Fruit fly (Drosophila melanogaster) whole organism, prepupa: Measurements from ENCODE around the gene Serinc.

ENCODE experiments used
- Blimp-1 ChIP-seq: fragments of 200-800 bp; sonication (Bioruptor generic); optimal IDR thresholded peaks from 3 replicates; lab custom pipeline; 2017; ENCODE audit warnings: missing biosample characterization, missing genetic modification characterization, mild to moderate bottlenecking, moderate library complexity, missing genetic modification reagents
- CG10631 ChIP-seq: fragments of 200-800 bp; sonication (Bioruptor generic); optimal IDR thresholded peaks from 2 replicates; lab custom pipeline; 2016; ENCODE audit warnings: missing biosample characterization, missing genetic modification characterization
- CG10669 ChIP-seq: fragments of 200-800 bp; sonication (Bioruptor generic); optimal IDR thresholded peaks from 3 replicates; lab custom pipeline; 2018; ENCODE audit warnings: missing biosample characterization, mild to moderate bottlenecking, missing genetic modification characterization, moderate library complexity
- CG15336 ChIP-seq: fragments of 200-800 bp; sonication (Bioruptor generic); IDR thresholded peaks from 2 replicates; pipeline ENCODE4 v1.3.6; 2022; ENCODE audit warnings: missing biosample characterization, missing genetic modification characterization
- CG16779 ChIP-seq: fragments of 200-800 bp; sonication (Bioruptor generic); optimal IDR thresholded peaks from 3 replicates; lab custom pipeline; 2017; ENCODE audit warnings: missing biosample characterization, mild to moderate bottlenecking, missing genetic modification characterization
- CG3032 ChIP-seq: fragments of 200-800 bp; optimal IDR thresholded peaks from 2 replicates; lab custom pipeline; 2019; ENCODE audit warnings: missing biosample characterization, mild to moderate bottlenecking, missing genetic modification characterization, moderate library complexity
- CG31627 ChIP-seq: fragments of 200-800 bp; sonication (Bioruptor generic); optimal IDR thresholded peaks from 3 replicates; lab custom pipeline; 2016; ENCODE audit warnings: missing biosample characterization, missing genetic modification characterization
- CG34406 ChIP-seq: fragments of 200-800 bp; sonication (Bioruptor generic); optimal IDR thresholded peaks from 3 replicates; lab custom pipeline; 2016; ENCODE audit warnings: missing biosample characterization, missing genetic modification characterization
- CG3919 ChIP-seq: fragments of 200-800 bp; sonication (Bioruptor generic); optimal IDR thresholded peaks from 3 replicates; lab custom pipeline; 2016; ENCODE audit warnings: missing biosample characterization, missing genetic modification characterization
- CG4318 ChIP-seq: fragments of 200-800 bp; sonication (Bioruptor generic); optimal IDR thresholded peaks from 3 replicates; lab custom pipeline; 2017; ENCODE audit warnings: missing biosample characterization, mild to moderate bottlenecking, missing genetic modification characterization
- CG6808 ChIP-seq: fragments of 200-800 bp; sonication (Bioruptor generic); optimal IDR thresholded peaks from 3 replicates; lab custom pipeline; 2017; ENCODE audit warnings: missing biosample characterization, missing genetic modification characterization, mild to moderate bottlenecking, moderate library complexity, missing genetic modification reagents
- CG6854 ChIP-seq: fragments of 200-800 bp; sonication (Bioruptor generic); optimal IDR thresholded peaks from 2 replicates; lab custom pipeline; 2017; ENCODE audit warnings: missing biosample characterization, mild to moderate bottlenecking, missing genetic modification characterization
- CG7368 ChIP-seq: fragments of 200-800 bp; sonication (Bioruptor generic); optimal IDR thresholded peaks from 3 replicates; lab custom pipeline; 2016; ENCODE audit warnings: missing biosample characterization, missing genetic modification characterization
- CG8119 ChIP-seq: fragments of 200-800 bp; sonication (Bioruptor generic); IDR thresholded peaks from 3 replicates; pipeline ENCODE4 v1.3.6; 2022; ENCODE audit warnings: missing biosample characterization, missing genetic modification characterization
- CG8319 ChIP-seq: fragments of 200-800 bp; sonication (Bioruptor generic); optimal IDR thresholded peaks from 3 replicates; lab custom pipeline; 2016; ENCODE audit warnings: missing biosample characterization, missing genetic modification characterization
- Eip78C ChIP-seq: fragments of 200-800 bp; sonication (Bioruptor generic); peaks from one replicate; lab custom pipeline; 2016; ENCODE audit warnings: missing biosample characterization, missing genetic modification characterization
- Eip93F ChIP-seq: fragments of 200-800 bp; sonication (Bioruptor generic); optimal IDR thresholded peaks from 2 replicates; lab custom pipeline; 2016; ENCODE audit warnings: missing biosample characterization, mild to moderate bottlenecking, missing genetic modification characterization
- Gug ChIP-seq: fragments of 200-800 bp; sonication (Bioruptor generic); IDR thresholded peaks from 2 replicates; pipeline ENCODE4 v1.3.6; 2022; ENCODE audit warnings: missing biosample characterization, missing genetic modification characterization
- Lpt ChIP-seq: fragments of 200-800 bp; sonication (Bioruptor generic); optimal IDR thresholded peaks from 3 replicates; lab custom pipeline; 2016; ENCODE audit warnings: missing biosample characterization, missing genetic modification characterization
- OdsH ChIP-seq: fragments of 200-800 bp; sonication (Bioruptor generic); optimal IDR thresholded peaks from 3 replicates; lab custom pipeline; 2016; ENCODE audit warnings: missing biosample characterization, missing genetic modification characterization
- Sox14 ChIP-seq: fragments of 200-800 bp; sonication (Bioruptor generic); optimal IDR thresholded peaks from 3 replicates; lab custom pipeline; 2016; ENCODE audit warnings: missing biosample characterization, missing genetic modification characterization
- acj6 ChIP-seq: fragments of 200-800 bp; sonication (Bioruptor generic); optimal IDR thresholded peaks from 3 replicates; lab custom pipeline; 2016; ENCODE audit warnings: missing biosample characterization, missing genetic modification characterization
- cyc ChIP-seq: fragments of 200-800 bp; sonication (Bioruptor generic); optimal IDR thresholded peaks from 3 replicates; lab custom pipeline; 2016; ENCODE audit warnings: missing biosample characterization, missing genetic modification characterization
- dac ChIP-seq: fragments of 200-800 bp; sonication (Bioruptor generic); optimal IDR thresholded peaks from 2 replicates; lab custom pipeline; 2017; ENCODE audit warnings: missing biosample characterization, mild to moderate bottlenecking, missing genetic modification characterization
- esn ChIP-seq: fragments of 200-800 bp; sonication (Bioruptor generic); optimal IDR thresholded peaks from 2 replicates; lab custom pipeline; 2016; ENCODE audit warnings: missing biosample characterization, mild to moderate bottlenecking, missing genetic modification characterization, moderate library complexity
- fd85E ChIP-seq: fragments of 200-800 bp; sonication (Bioruptor generic); optimal IDR thresholded peaks from 3 replicates; lab custom pipeline; 2016; ENCODE audit warnings: missing biosample characterization, missing genetic modification characterization
- fkh ChIP-seq: fragments of 200-800 bp; sonication (Bioruptor generic); optimal IDR thresholded peaks from 3 replicates; lab custom pipeline; 2017; ENCODE audit warnings: missing biosample characterization, mild to moderate bottlenecking, missing genetic modification characterization, moderate library complexity
- lz ChIP-seq: fragments of 200-800 bp; sonication (Bioruptor generic); optimal IDR thresholded peaks from 3 replicates; lab custom pipeline; 2016; ENCODE audit warnings: missing biosample characterization, missing genetic modification characterization
- net ChIP-seq: fragments of 200-800 bp; sonication (Bioruptor generic); optimal IDR thresholded peaks from 3 replicates; lab custom pipeline; 2016; ENCODE audit warnings: missing biosample characterization, missing genetic modification characterization
- salr ChIP-seq, 2 experiments: fragments of 200-800 bp; sonication (Bioruptor generic); optimal IDR thresholded peaks; 3 replicates each; lab custom pipeline; 2016 to 2018; ENCODE audit warnings: missing biosample characterization in 2 of 2, missing genetic modification characterization in 2 of 2, mild to moderate bottlenecking in 1 of 2
- svp ChIP-seq: fragments of 200-800 bp; sonication (Bioruptor generic); peaks from one replicate; lab custom pipeline; 2016; ENCODE audit warnings: missing biosample characterization, missing genetic modification characterization
- topi ChIP-seq: fragments of 200-800 bp; sonication (Bioruptor generic); optimal IDR thresholded peaks from 3 replicates; lab custom pipeline; 2016; ENCODE audit warnings: missing biosample characterization, missing genetic modification characterization
- vri ChIP-seq: fragments of 200-800 bp; sonication (Bioruptor generic); optimal IDR thresholded peaks from 3 replicates; lab custom pipeline; 2016; ENCODE audit warnings: missing biosample characterization, mild to moderate bottlenecking, missing genetic modification characterization

Serinc gene

dm6 chr3L:16369526-16369925, 43.0 kb upstream of the Serinc start, which contains the start of gene CG18814:
CG18814 (plus strand) TSS chr3L:16369826.
- no peak for TF ChIP-seq CG15336 (GFP tag; lab: Robert Waterston, UW)
- TF ChIP-seq, all 60 proteins: peak for 0

- TF ChIP-seq fd85E (GFP tag; lab: Kevin White, UChicago) (no peak), CG34406 (GFP tag; lab: Kevin White, UChicago) (no peak), CG15336 (GFP tag; lab: Robert Waterston, UW) (no peak), CG31627 (no peak), lz (GFP tag; lab: Kevin White, UChicago) (peak; percentile 1), Sox14 (GFP tag; lab: Kevin White, UChicago) (peak; percentile 76), CG3032 (tag; lab: Kevin White, UChicago) (peak; percentile 10), Eip93F (GFP tag; lab: Kevin White, UChicago) (peak; percentile 51), CG10631 (GFP tag; lab: Kevin White, UChicago) (no peak), esn (GFP tag; lab: Kevin White, UChicago) (peak; percentile 4), CG4318 (GFP tag; lab: Kevin White, UChicago) (no peak), CG10669 (GFP tag; lab: Kevin White, UChicago) (no peak), vri (GFP tag; lab: Kevin White, UChicago) (no peak), Gug (GFP tag; lab: Robert Waterston, UW) (no peak), CG6808 (GFP tag; lab: Kevin White, UChicago) (no peak), dac (GFP tag; lab: Kevin White, UChicago) (no peak), acj6 (GFP tag; lab: Kevin White, UChicago) (no peak), Lpt (GFP tag; lab: Kevin White, UChicago) (peak; percentile 9), CG16779 (tag; lab: Kevin White, UChicago) (no peak), Eip78C (GFP tag; lab: Kevin White, UChicago) (peak; percentile 79), topi (GFP tag; lab: Kevin White, UChicago) (no peak), CG6854 (GFP tag; lab: Kevin White, UChicago) (no peak), salr (GFP tag; optimal IDR thresholded peaks at IDR 0.05; lab: Kevin White, UChicago) (no peak), CG3919 (GFP tag; lab: Kevin White, UChicago) (no peak), Blimp-1 (peak; percentile 89)
Measured at dm6 chr3L:16377768-16378764, 34.5 kb upstream of the Serinc start, which contains the start of gene roq. roq (minus strand) TSS chr3L:16378566.

- TF ChIP-seq CG8319 (GFP tag; lab: Kevin White, UChicago) (no peak), cyc (GFP tag; lab: Kevin White, UChicago) (no peak), dac (GFP tag; lab: Kevin White, UChicago) (no peak), esn (GFP tag; lab: Kevin White, UChicago) (no peak), CG3032 (tag; lab: Kevin White, UChicago) (no peak), Blimp-1 (no peak), net (GFP tag; lab: Kevin White, UChicago) (no peak), CG7368 (GFP tag; lab: Kevin White, UChicago) (no peak), CG10669 (GFP tag; lab: Kevin White, UChicago) (no peak), CG8119 (GFP tag; lab: Robert Waterston, UW) (no peak), OdsH (GFP tag; lab: Kevin White, UChicago) (no peak)
Measured at dm6 chr3L:16380770-16381169, 31.8 kb upstream of the Serinc start.

- no peak for TF ChIP-seq CG15336 (GFP tag; lab: Robert Waterston, UW)
- no peak for TF ChIP-seq Eip93F (GFP tag; lab: Kevin White, UChicago)
- TF ChIP-seq svp (GFP tag; lab: Kevin White, UChicago) = peak; percentile 18
- peak; percentile 44 for TF ChIP-seq fkh
- no peak for TF ChIP-seq CG31627
- TF ChIP-seq, all 60 proteins: peak for 2
Measured at dm6 chr3L:16381184-16381797, 31.2 kb upstream of the Serinc start, which contains the start of gene Agpat4. Agpat4 (minus strand) TSS chr3L:16381570.
